Worm (Caenorhabditis elegans) whole organism, early embryonic: ENCODE measurements around the gene F02C9.2.

ENCODE experiments used
- B0310.2 ChIP-seq: sonication (generic microtip); optimal IDR thresholded peaks from 2 replicates; lab custom pipeline; 2016; ENCODE audit warnings: mild to moderate bottlenecking, missing genetic modification characterization, missing compliant biosample characterization
- F13C5.2 ChIP-seq: sonication (generic microtip); optimal IDR thresholded peaks from 2 replicates; lab custom pipeline; 2017; ENCODE audit warnings: mild to moderate bottlenecking, missing genetic modification characterization, inconsistent platforms, missing compliant biosample characterization
- aly-1 ChIP-seq: sonication (generic microtip); optimal IDR thresholded peaks from 2 replicates; lab custom pipeline; 2016; ENCODE audit warnings: missing genetic modification characterization, missing compliant biosample characterization
- ama-1 ChIP-seq: fragments of 150-350 bp; optimal IDR thresholded peaks from 2 replicates; lab custom pipeline; 2014
- ceh-13 ChIP-seq: fragments of 200-800 bp; sonication (Bioruptor generic); optimal IDR thresholded peaks from 2 replicates; lab custom pipeline; 2018; ENCODE audit warnings: mild to moderate bottlenecking, missing genetic modification characterization, missing compliant biosample characterization
- ceh-36 ChIP-seq: sonication (generic microtip); optimal IDR thresholded peaks from 2 replicates; lab custom pipeline; 2016; ENCODE audit warnings: missing genetic modification characterization, inconsistent platforms, missing compliant biosample characterization
- ets-7 ChIP-seq: sonication (generic microtip); optimal IDR thresholded peaks from 2 replicates; lab custom pipeline; 2016; ENCODE audit warnings: missing genotype, missing genetic modification characterization, missing compliant biosample characterization
- flt-1 ChIP-seq: fragments of 200-800 bp; sonication (Bioruptor generic); IDR thresholded peaks from 2 replicates; pipeline ENCODE4 v1.3.6; 2022; ENCODE audit warnings: missing genetic modification characterization, missing compliant biosample characterization
- hmbx-1 ChIP-seq: sonication (generic microtip); optimal IDR thresholded peaks from 2 replicates; lab custom pipeline; 2016; ENCODE audit warnings: mild to moderate bottlenecking, missing genetic modification characterization, missing compliant biosample characterization
- hmg-4 ChIP-seq: fragments of 200-800 bp; sonication (Bioruptor generic); optimal IDR thresholded peaks from 2 replicates; lab custom pipeline; 2018; ENCODE audit warnings: mild to moderate bottlenecking, missing genetic modification characterization, missing compliant biosample characterization
- hnd-1 ChIP-seq: sonication (generic microtip); optimal IDR thresholded peaks from 2 replicates; lab custom pipeline; 2016; ENCODE audit warnings: missing genetic modification characterization, missing compliant biosample characterization
- pes-1 ChIP-seq: fragments of 200-800 bp; sonication (Bioruptor generic); IDR thresholded peaks from 2 replicates; pipeline ENCODE4 v1.3.6; 2022; ENCODE audit warnings: missing genetic modification reagents, missing genetic modification characterization, missing compliant biosample characterization
- scrt-1 ChIP-seq: fragments of 200-800 bp; sonication (Bioruptor generic); IDR thresholded peaks from 2 replicates; pipeline ENCODE4 v1.3.6; 2022; ENCODE audit warnings: missing genetic modification characterization, missing compliant biosample characterization
- sea-1 ChIP-seq: fragments of 200-800 bp; sonication (Bioruptor generic); conservative IDR thresholded peaks from 2 replicates; pipeline ENCODE4 v1.3.6; 2022; ENCODE audit warnings: missing genetic modification characterization, missing compliant biosample characterization
- tbx-11 ChIP-seq: fragments of 200-800 bp; sonication (Bioruptor generic); IDR thresholded peaks from 2 replicates; pipeline ENCODE4 v1.3.6; 2022; ENCODE audit warnings: missing genetic modification characterization, missing compliant biosample characterization
- tbx-37 ChIP-seq: fragments of 200-800 bp; sonication (Bioruptor generic); conservative IDR thresholded peaks from 2 replicates; pipeline ENCODE4 v1.3.6; 2022; ENCODE audit warnings: missing genetic modification reagents, missing genetic modification characterization, missing compliant biosample characterization
- tra-4 ChIP-seq: sonication (generic microtip); optimal IDR thresholded peaks from 2 replicates; lab custom pipeline; 2017; ENCODE audit warnings: missing genetic modification characterization, missing compliant biosample characterization

F02C9.2 gene

DNA sequence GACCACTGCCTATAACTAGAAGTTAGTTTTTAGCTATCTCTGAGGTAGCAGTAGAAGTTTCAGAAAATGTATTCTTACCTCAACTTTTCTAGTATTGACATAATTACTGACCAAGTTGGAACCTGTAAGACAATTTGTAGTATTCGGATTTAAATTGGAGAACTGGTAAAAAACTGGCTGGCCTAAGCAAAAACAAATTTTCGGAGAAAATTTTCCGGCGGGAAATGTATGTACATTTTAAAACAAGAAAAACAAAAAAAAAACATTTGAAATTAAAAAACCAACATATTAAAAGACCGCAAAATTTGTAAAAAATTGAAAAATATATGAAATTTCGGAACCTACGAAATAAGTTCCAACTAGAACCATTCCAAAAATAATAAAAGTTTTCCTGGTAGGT, 13.4 kb downstream of the F02C9.2 start, which contains the start of gene srab-11:
TSS of gene srab-11 (minus strand) at position 101 of the 400 bp plus-strand sequence.
- no peak for TF ChIP-seq sea-1 (GFP tag; lab: Robert Waterston, UW)
- no peak for TF ChIP-seq F13C5.2 (tag; lab: Kevin White, UChicago)
- no peak for TF ChIP-seq ceh-36 (tag; lab: Kevin White, UChicago)
- TF ChIP-seq ceh-13 (GFP tag; lab: Kevin White, UChicago), result no peak
- no peak for TF ChIP-seq ama-1 (lab: Kevin White, UChicago)
- no peak for TF ChIP-seq ets-7 (tag; lab: Kevin White, UChicago)
- TF ChIP-seq hmg-4 (GFP tag; lab: Kevin White, UChicago), result no peak
- TF ChIP-seq pes-1 (GFP tag; lab: Robert Waterston, UW), result no peak
- TF ChIP-seq tbx-37 (GFP tag; lab: Robert Waterston, UW), result no peak
- no peak for TF ChIP-seq B0310.2 (tag; lab: Kevin White, UChicago)

ce11 chrV:3149910-3150428, 16.5 kb downstream of the F02C9.2 start:
- TF ChIP-seq hmbx-1 (no peak), hmg-4 (GFP tag; lab: Kevin White, UChicago) (no peak), F13C5.2 (tag; lab: Kevin White, UChicago) (no peak), ets-7 (tag; lab: Kevin White, UChicago) (no peak), tbx-37 (GFP tag; lab: Robert Waterston, UW) (no peak), tbx-11 (GFP tag; lab: Robert Waterston, UW) (no peak), ceh-36 (tag; lab: Kevin White, UChicago) (no peak), pes-1 (GFP tag; lab: Robert Waterston, UW) (no peak), flt-1 (no peak), ceh-13 (GFP tag; lab: Kevin White, UChicago) (no peak), tra-4 (no peak), aly-1 (tag; lab: Kevin White, UChicago) (no peak), B0310.2 (tag; lab: Kevin White, UChicago) (no peak), ama-1 (lab: Kevin White, UChicago) (no peak), sea-1 (GFP tag; lab: Robert Waterston, UW) (no peak)

- TF ChIP-seq tbx-11 (GFP tag; lab: Robert Waterston, UW) (no peak), hmg-4 (GFP tag; lab: Kevin White, UChicago) (no peak), B0310.2 (tag; lab: Kevin White, UChicago) (no peak), ceh-36 (tag; lab: Kevin White, UChicago) (no peak), ceh-13 (GFP tag; lab: Kevin White, UChicago) (no peak), flt-1 (no peak), ama-1 (lab: Kevin White, UChicago) (no peak), scrt-1 (GFP tag; lab: Robert Waterston, UW) (no peak), tra-4 (no peak), hmbx-1 (no peak), pes-1 (GFP tag; lab: Robert Waterston, UW) (no peak), F13C5.2 (tag; lab: Kevin White, UChicago) (no peak), aly-1 (tag; lab: Kevin White, UChicago) (no peak), hnd-1 (tag; lab: Kevin White, UChicago) (no peak), sea-1 (GFP tag; lab: Robert Waterston, UW) (no peak), ets-7 (tag; lab: Kevin White, UChicago) (no peak), tbx-37 (GFP tag; lab: Robert Waterston, UW) (no peak)
Measured at ce11 chrV:3151862-3152261, 18.4 kb downstream of the F02C9.2 start, which contains the start of gene srab-6. Gene srab-6 (minus strand): TSS chrV:3151962.

DNA sequence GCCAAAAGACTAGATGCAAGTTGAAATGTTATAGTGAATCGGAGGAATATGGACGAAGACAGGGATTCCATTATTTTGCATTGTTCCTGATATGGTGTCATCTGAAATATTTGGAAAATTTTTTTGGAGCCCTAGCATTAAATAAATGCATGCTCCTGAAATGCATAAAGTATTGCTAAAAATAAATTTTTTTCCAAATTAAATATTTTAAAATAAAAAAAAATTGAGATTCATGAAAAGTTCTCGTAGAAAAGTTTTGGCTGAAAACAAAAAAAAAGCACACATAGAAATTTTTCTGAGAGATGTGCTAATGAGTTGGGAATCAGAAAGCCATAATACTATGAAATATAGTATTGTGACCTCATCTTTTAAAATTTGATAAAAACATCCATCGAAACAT, 21.6 kb downstream of the F02C9.2 start, which contains the start of gene srab-7:
TSS of gene srab-7 (minus strand) at position 101 of the 400 bp plus-strand sequence.
- no peak for TF ChIP-seq ama-1 (lab: Kevin White, UChicago)
- no peak for TF ChIP-seq pes-1 (GFP tag; lab: Robert Waterston, UW)
- TF ChIP-seq flt-1, result no peak
- no peak for TF ChIP-seq F13C5.2 (tag; lab: Kevin White, UChicago)
- TF ChIP-seq ceh-36 (tag; lab: Kevin White, UChicago), result no peak
- no peak for TF ChIP-seq sea-1 (GFP tag; lab: Robert Waterston, UW)
- TF ChIP-seq tbx-37 (GFP tag; lab: Robert Waterston, UW), result no peak
- no peak for TF ChIP-seq tra-4
- TF ChIP-seq aly-1 (tag; lab: Kevin White, UChicago), result no peak
- no peak for TF ChIP-seq hnd-1 (tag; lab: Kevin White, UChicago)
- no peak for TF ChIP-seq ets-7 (tag; lab: Kevin White, UChicago)
- TF ChIP-seq scrt-1 (GFP tag; lab: Robert Waterston, UW), result no peak
- TF ChIP-seq hmbx-1, result no peak
- no peak for TF ChIP-seq ceh-13 (GFP tag; lab: Kevin White, UChicago)
- TF ChIP-seq B0310.2 (tag; lab: Kevin White, UChicago), result no peak

DNA sequence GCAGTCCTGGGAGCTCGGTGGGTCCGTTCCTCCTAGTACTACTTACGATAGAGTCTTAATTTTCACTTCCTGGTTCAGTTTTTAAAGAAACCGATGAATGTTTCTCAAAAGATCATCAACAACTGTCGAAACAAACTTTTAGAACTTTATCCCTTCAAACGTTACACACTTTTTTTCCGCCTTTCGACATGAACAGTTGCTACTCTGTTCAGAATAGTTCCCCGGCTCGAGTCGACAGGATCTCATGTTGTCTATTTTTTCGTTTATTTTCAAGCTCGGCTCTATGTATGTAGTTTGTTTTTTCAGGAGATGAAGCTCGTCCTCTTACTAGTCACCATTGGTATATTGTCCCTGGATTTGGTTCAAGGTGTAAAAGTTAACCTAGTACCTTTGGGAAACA, 23.3 kb downstream of the F02C9.2 start, which contains the start of gene exh-1:
TSS of gene exh-1 (plus strand) at position 301 of the 400 bp plus-strand sequence.
- TF ChIP-seq aly-1 (tag; lab: Kevin White, UChicago) (no peak), ceh-13 (GFP tag; lab: Kevin White, UChicago) (no peak), hmbx-1 (no peak), pes-1 (GFP tag; lab: Robert Waterston, UW) (no peak), tra-4 (no peak), hnd-1 (tag; lab: Kevin White, UChicago) (no peak), sea-1 (GFP tag; lab: Robert Waterston, UW) (no peak), B0310.2 (tag; lab: Kevin White, UChicago) (no peak), ama-1 (lab: Kevin White, UChicago) (no peak)

ce11 chrV:3158379-3158778, 24.9 kb downstream of the F02C9.2 start:
- TF ChIP-seq tra-4, result no peak
- no peak for TF ChIP-seq ets-7 (tag; lab: Kevin White, UChicago)
- TF ChIP-seq F13C5.2 (tag; lab: Kevin White, UChicago), result no peak
- no peak for TF ChIP-seq ceh-13 (GFP tag; lab: Kevin White, UChicago)
- TF ChIP-seq hmg-4 (GFP tag; lab: Kevin White, UChicago), result no peak
- TF ChIP-seq ama-1 (lab: Kevin White, UChicago), result no peak

DNA sequence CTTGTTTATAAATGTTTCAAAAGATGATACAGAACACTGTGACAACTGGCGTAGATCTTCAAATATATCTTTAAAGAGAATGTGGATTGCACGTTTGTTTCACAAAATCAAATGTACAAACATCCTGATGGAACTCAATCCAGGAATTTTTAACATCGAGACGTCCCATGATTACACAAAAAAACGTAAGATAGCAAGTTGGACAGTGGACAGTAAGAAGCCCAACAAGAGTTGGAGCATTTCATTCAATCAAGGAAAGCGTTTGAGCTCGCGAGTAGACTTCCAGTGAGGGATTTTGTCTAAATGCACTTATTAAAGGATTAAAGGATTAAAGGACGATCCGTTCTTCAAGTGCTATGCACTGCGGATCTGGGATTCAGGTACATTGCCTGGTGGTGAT, 25.7 kb downstream of the F02C9.2 start, which contains the start of gene C36C5.12:
TSS of gene C36C5.12 (minus strand) at position 101 of the 400 bp plus-strand sequence.
- TF ChIP-seq B0310.2 (tag; lab: Kevin White, UChicago), result no peak
- TF ChIP-seq aly-1 (tag; lab: Kevin White, UChicago), result no peak
- no peak for TF ChIP-seq ceh-13 (GFP tag; lab: Kevin White, UChicago)
